Worm (Caenorhabditis elegans) whole organism, midembryonic: ENCODE measurements around the gene ins-22.

Source experiments
- T22C8.4 ChIP-seq: fragments of 200-800 bp; sonication (Bioruptor generic); IDR thresholded peaks from 2 replicates; pipeline ENCODE4 v1.3.6; 2022; ENCODE audit warnings: missing genetic modification characterization, missing compliant biosample characterization
- cog-1 ChIP-seq: sonication (generic microtip); optimal IDR thresholded peaks from 2 replicates; lab custom pipeline; 2016; ENCODE audit warnings: missing genetic modification characterization, missing compliant biosample characterization
- flt-1 ChIP-seq: fragments of 200-800 bp; sonication (Bioruptor generic); IDR thresholded peaks from 2 replicates; pipeline ENCODE4 v1.3.6; 2022; ENCODE audit warnings: missing genetic modification characterization, missing compliant biosample characterization
- klf-2 ChIP-seq: fragments of 200-800 bp; sonication (Bioruptor generic); conservative IDR thresholded peaks from 2 replicates; pipeline ENCODE4 v1.3.6; 2022; ENCODE audit warnings: missing genetic modification reagents, missing genetic modification characterization, missing compliant biosample characterization
- med-1 ChIP-seq: sonication (generic microtip); optimal IDR thresholded peaks from 2 replicates; lab custom pipeline; 2017; ENCODE audit warnings: missing genetic modification characterization, mild to moderate bottlenecking, missing compliant biosample characterization, antibody characterized with exemption, missing genetic modification reagents; ENCODE audit not compliant: insufficient read depth
- ref-1 ChIP-seq: fragments of 200-800 bp; sonication (Bioruptor generic); conservative IDR thresholded peaks from 2 replicates; pipeline ENCODE4 v1.3.6; 2022; ENCODE audit warnings: missing genetic modification reagents, missing genetic modification characterization, missing compliant biosample characterization
- ztf-23 ChIP-seq: fragments of 200-800 bp; sonication (Bioruptor generic); IDR thresholded peaks from 2 replicates; pipeline ENCODE4 v1.3.6; 2022; ENCODE audit warnings: missing genetic modification reagents, missing genetic modification characterization, missing compliant biosample characterization

ce11 chrIII:10060573-10060972 is 34.5 kb downstream of the ins-22 start, which contains the start of gene T16G12.13:
- TF ChIP-seq klf-2 (GFP tag; lab: Robert Waterston, UW) (no peak), T22C8.4 (GFP tag; lab: Robert Waterston, UW) (no peak), ref-1 (GFP tag; lab: Robert Waterston, UW) (no peak), cog-1 (tag; lab: Kevin White, UChicago) (no peak), med-1 (GFP tag; lab: Kevin White, UChicago) (no peak), flt-1 (GFP tag; lab: Robert Waterston, UW) (no peak), ztf-23 (GFP tag; lab: Robert Waterston, UW) (no peak)
